Worm (Caenorhabditis elegans): ENCODE data around the gene mdl-1.

The mdl-1 gene

DNA sequence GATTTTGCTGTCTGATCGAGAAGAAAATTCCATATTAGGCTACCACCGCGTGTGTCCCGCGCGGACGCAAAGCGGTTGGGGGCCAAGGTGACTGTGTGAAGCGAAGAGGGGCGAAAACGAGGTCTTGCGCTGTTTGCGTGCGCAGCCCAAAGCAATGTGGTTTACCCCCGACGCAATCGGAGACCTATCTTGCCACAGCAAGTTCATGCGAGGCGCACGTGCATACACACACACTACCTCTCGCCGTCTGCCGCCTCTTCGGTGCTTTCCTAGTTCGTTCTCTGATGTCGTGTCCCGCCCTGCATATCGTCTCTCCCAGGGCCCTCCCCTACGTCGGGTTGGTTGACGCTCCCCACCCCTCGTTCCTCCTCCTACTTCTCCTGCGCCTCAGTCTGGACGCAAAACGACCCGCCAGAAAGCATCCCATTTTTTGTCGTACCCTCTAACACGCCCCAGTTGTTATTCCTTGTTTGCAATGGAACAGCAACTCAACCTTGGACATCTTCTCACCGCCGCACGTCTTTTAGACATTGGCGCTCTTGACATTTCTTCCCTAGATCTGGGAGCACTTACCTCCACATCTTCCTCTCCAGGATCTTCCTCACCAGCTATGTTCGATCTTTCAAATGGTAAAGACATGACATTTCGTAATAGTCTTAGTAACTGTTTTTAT, at the start of gene mdl-1:
Gene mdl-1 (plus strand): TSS at position 341 of the 673 bp plus-strand sequence.
- TF ChIP-seq ceh-82 (tag; optimal IDR thresholded peaks at IDR 0.05): peak; percentile 52
- peak; percentile 91 for TF ChIP-seq nhr-21 (tag; optimal IDR thresholded peaks at IDR 0.05)
- TF ChIP-seq egl-27 (tag; optimal IDR thresholded peaks at IDR 0.05): peak; percentile 84
- TF ChIP-seq nhr-12 (tag; optimal IDR thresholded peaks at IDR 0.05): no peak
- TF ChIP-seq lsy-2 (tag; optimal IDR thresholded peaks at IDR 0.05): peak; percentile 30 to 75
- TF ChIP-seq sem-4 (tag; optimal IDR thresholded peaks at IDR 0.05): peak; percentile 70
- peak; percentile 100 for TF ChIP-seq mdl-1 (tag; optimal IDR thresholded peaks at IDR 0.05)
- peak; percentile 82 for TF ChIP-seq fos-1 (tag; optimal IDR thresholded peaks at IDR 0.05)
- no peak for TF ChIP-seq peb-1 (tag; optimal IDR thresholded peaks at IDR 0.05)
- TF ChIP-seq nhr-23 (tag; optimal IDR thresholded peaks at IDR 0.05): no peak
- TF ChIP-seq crh-2 (tag; optimal IDR thresholded peaks at IDR 0.05): peak; percentile 94
- peak; percentile 84 for TF ChIP-seq C34F6.9 (tag; optimal IDR thresholded peaks at IDR 0.05)
- TF ChIP-seq aly-2 (tag; optimal IDR thresholded peaks at IDR 0.05): no peak
- TF ChIP-seq lin-39 (tag; optimal IDR thresholded peaks at IDR 0.05): peak; percentile 37
- TF ChIP-seq lin-13 (GFP tag; optimal IDR thresholded peaks at IDR 0.05): peak; percentile 84
- TF ChIP-seq nhr-129 (tag; optimal IDR thresholded peaks at IDR 0.05): peak; percentile 93
- no peak for TF ChIP-seq R02D3.7 (tag; optimal IDR thresholded peaks at IDR 0.05)
- TF ChIP-seq ztf-4 (tag; optimal IDR thresholded peaks at IDR 0.05): peak; percentile 87
- TF ChIP-seq ama-1 (optimal IDR thresholded peaks at IDR 0.05): peak; percentile 92
- TF ChIP-seq Y55F3AM.14 (GFP tag; optimal IDR thresholded peaks at IDR 0.05): peak; percentile 83
- no peak for TF ChIP-seq nhr-77 (tag; optimal IDR thresholded peaks at IDR 0.05)
- TF ChIP-seq unc-55 (GFP tag; optimal IDR thresholded peaks at IDR 0.05): peak; percentile 65
- TF ChIP-seq mab-5 (tag; optimal IDR thresholded peaks at IDR 0.05): peak; percentile 70
- TF ChIP-seq F13H6.1 (tag; optimal IDR thresholded peaks at IDR 0.05): peak; percentile 97
- peak; percentile 10 for TF ChIP-seq unc-62 (GFP tag; optimal IDR thresholded peaks at IDR 0.05)
- TF ChIP-seq blmp-1 (tag; optimal IDR thresholded peaks at IDR 0.05; ENCODE audit: insufficient read depth): peak; percentile 87
- TF ChIP-seq nhr-11 (tag; optimal IDR thresholded peaks at IDR 0.05): no peak
- TF ChIP-seq ztf-11 (tag; optimal IDR thresholded peaks at IDR 0.05): no peak
- TF ChIP-seq ceh-16 (tag; optimal IDR thresholded peaks at IDR 0.05): peak; percentile 93
- TF ChIP-seq sma-3 (GFP tag; optimal IDR thresholded peaks at IDR 0.05): peak; percentile 3
- TF ChIP-seq gmeb-1 (tag; optimal IDR thresholded peaks at IDR 0.05): peak; percentile 64
- peak; percentile 8 for TF ChIP-seq elt-1 (tag; optimal IDR thresholded peaks at IDR 0.05)
- TF ChIP-seq mbf-1 (tag; optimal IDR thresholded peaks at IDR 0.05): no peak
- peak; percentile 18 for TF ChIP-seq ZK546.5 (tag; optimal IDR thresholded peaks at IDR 0.05)
- TF ChIP-seq sma-9 (GFP tag; optimal IDR thresholded peaks at IDR 0.05): peak; percentile 100
- peak; percentile 97 for TF ChIP-seq sma-9 (tag; optimal IDR thresholded peaks at IDR 0.05)
- TF ChIP-seq nhr-10 (tag; optimal IDR thresholded peaks at IDR 0.05): no peak
- TF ChIP-seq skn-1 (tag; optimal IDR thresholded peaks at IDR 0.05): no peak
- TF ChIP-seq nhr-6 (tag; optimal IDR thresholded peaks at IDR 0.05): peak; percentile 65
- TF ChIP-seq unc-39 (tag; optimal IDR thresholded peaks at IDR 0.05): no peak
- TF ChIP-seq dmd-4 (tag; optimal IDR thresholded peaks at IDR 0.05): no peak
- peak; percentile 73 for TF ChIP-seq snpc-4 (tag; optimal IDR thresholded peaks at IDR 0.05)
- no peak for TF ChIP-seq elt-3 (tag; optimal IDR thresholded peaks at IDR 0.05)
- TF ChIP-seq nhr-25 (tag; optimal IDR thresholded peaks at IDR 0.05): peak; percentile 93
- no peak for TF ChIP-seq nhr-237 (tag; optimal IDR thresholded peaks at IDR 0.05)
- TF ChIP-seq zag-1 (tag; optimal IDR thresholded peaks at IDR 0.05): peak; percentile 93
- TF ChIP-seq ztf-1 (GFP tag; conservative IDR thresholded peaks at IDR 0.05): no peak
- no peak for TF ChIP-seq alr-1 (tag; optimal IDR thresholded peaks at IDR 0.05)
- TF ChIP-seq lin-11 (tag; optimal IDR thresholded peaks at IDR 0.05): peak; percentile 82

Data from whole organism, L2 larva.